Worm (Caenorhabditis elegans) whole organism, L4 larva: ENCODE measurements around the gene C18H7.6.

Experiments used
- aly-2 ChIP-seq: sonication (generic microtip); optimal IDR thresholded peaks from 2 replicates; lab custom pipeline; 2018; ENCODE audit warnings: missing biosample characterization, missing genetic modification characterization
- lin-39 ChIP-seq: fragments of 150-350 bp; optimal IDR thresholded peaks from 2 replicates; lab custom pipeline; 2014; ENCODE audit warnings: missing biosample characterization, missing genetic modification reagents, missing genetic modification characterization
- mep-1 ChIP-seq: fragments of 150-350 bp; sonication (generic microtip); optimal IDR thresholded peaks from 3 replicates; lab custom pipeline; 2014; ENCODE audit warnings: missing biosample characterization, missing genetic modification characterization
- nhr-11 ChIP-seq: fragments of 150-350 bp; optimal IDR thresholded peaks from 2 replicates; lab custom pipeline; 2014; ENCODE audit warnings: missing biosample characterization, missing genetic modification characterization
- nhr-237 ChIP-seq: sonication (generic microtip); optimal IDR thresholded peaks from 2 replicates; lab custom pipeline; 2017; ENCODE audit warnings: missing biosample characterization, missing genetic modification characterization
- nhr-25 ChIP-seq: sonication (generic microtip); optimal IDR thresholded peaks from 2 replicates; lab custom pipeline; 2017; ENCODE audit warnings: missing genetic modification characterization, mild to moderate bottlenecking, missing compliant biosample characterization, antibody characterized with exemption, moderate library complexity, borderline replicate concordance; ENCODE audit not compliant: insufficient read depth
- unc-62 ChIP-seq, 3 experiments: fragments of 150-350 bp in 1 of 3; sonication (generic microtip); optimal IDR thresholded peaks in 2 of 3; peaks in 1 of 3; 1 replicate in 1 of 3; 2 replicates in 2 of 3; lab custom pipeline; 2014 to 2017; ENCODE audit warnings: missing biosample characterization in 3 of 3, missing genetic modification characterization in 3 of 3, missing genetic modification reagents in 3 of 3, missing genotype in 1 of 3

DNA sequence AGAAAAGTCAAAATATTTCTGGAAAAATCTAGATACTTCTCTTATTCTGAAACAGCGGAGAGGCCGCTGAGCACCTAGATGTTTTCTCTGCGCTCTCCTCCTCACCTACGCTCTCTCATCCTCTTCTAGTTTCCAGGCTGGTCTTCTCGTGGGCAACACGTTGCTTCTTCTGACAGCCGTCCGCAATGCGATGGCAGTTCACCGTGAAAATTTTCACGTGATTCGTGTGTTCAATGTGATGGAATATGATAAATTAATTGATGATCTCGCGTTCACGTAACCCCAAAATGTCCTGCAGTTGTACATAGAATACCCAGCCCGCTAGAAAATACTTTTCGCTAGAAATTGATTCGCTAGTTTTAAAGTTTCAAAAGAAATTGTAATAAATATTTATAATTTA is 41.3 kb upstream of the C18H7.6 start:
- TF ChIP-seq unc-62 (GFP tag; optimal IDR thresholded peaks at IDR 0.05 in 1 of 2; lab: Kevin White, UChicago): no peak
- TF ChIP-seq unc-62 (tag; optimal IDR thresholded peaks at IDR 0.05; lab: Kevin White, UChicago): no peak
- no peak for TF ChIP-seq nhr-11 (tag; lab: Kevin White, UChicago)
- no peak for TF ChIP-seq mep-1 (tag; lab: Kevin White, UChicago)
- TF ChIP-seq aly-2 (tag; lab: Kevin White, UChicago): no peak
- no peak for TF ChIP-seq nhr-25 (tag; lab: Kevin White, UChicago)
- no peak for TF ChIP-seq lin-39
- TF ChIP-seq nhr-237: no peak
